Fruit fly (Drosophila melanogaster): ENCODE results near the gene wgn.

Gene wgn

DNA sequence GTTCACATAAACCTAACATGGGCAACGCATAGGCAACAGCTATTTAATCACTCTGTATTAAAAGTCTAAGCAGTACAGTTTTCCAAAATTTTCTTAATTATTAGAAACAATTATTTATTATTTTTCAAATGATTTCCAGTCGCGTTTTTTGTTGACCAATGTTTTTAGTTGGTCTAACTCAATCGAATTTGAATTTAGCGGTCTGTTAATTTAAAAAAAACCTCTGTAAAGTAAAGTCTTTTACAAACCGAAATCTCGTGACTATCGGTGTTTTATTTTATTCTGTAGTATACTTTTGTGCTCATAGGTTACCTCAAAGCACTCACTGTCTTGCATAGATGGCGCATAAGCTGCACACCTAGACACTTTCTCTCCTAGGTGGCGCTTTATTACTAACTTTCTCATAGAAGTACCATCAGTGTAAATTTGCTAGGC is 427 bp upstream of the wgn start (continued):
- TF ChIP-seq Dip3 (GFP tag; optimal IDR thresholded peaks at IDR 0.05) (peak; percentile 20), stc (GFP tag; IDR thresholded peaks at IDR 0.05) (no peak), CoRest (tag; optimal IDR thresholded peaks at IDR 0.05) (peak; percentile 22), Trl (optimal IDR thresholded peaks at IDR 0.05) (no peak), Trl (GFP tag; optimal IDR thresholded peaks at IDR 0.05) (peak; percentile 48), Nf-YA (GFP tag; IDR thresholded peaks at IDR 0.05) (no peak)

DNA sequence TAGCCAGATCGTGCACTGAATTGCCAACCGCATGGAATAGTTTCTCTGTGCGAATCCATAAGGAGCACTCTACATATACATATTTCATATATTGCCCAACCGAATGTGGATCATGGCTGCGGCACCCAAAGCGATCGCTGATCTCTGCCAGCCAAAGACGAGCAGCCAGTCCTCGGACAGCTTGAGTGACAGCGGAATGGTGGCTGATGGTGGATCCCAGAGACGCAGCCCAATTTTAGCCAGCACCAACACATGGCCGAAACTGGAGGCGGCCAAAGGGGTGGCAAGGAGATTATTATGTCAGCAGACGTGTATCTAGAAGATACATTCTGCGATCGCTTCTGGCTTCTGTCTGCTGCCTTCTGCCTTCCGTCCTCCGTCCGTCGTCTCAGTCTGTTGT is 3.7 kb downstream of the wgn start:
- TF ChIP-seq CG12769 (tag; optimal IDR thresholded peaks at IDR 0.05) (peak; percentile 63), Pdp1 (GFP tag; optimal IDR thresholded peaks at IDR 0.05) (peak in 1 of 2 experiments; percentile 58), Mad (GFP tag; optimal IDR thresholded peaks at IDR 0.05) (no peak)

DNA sequence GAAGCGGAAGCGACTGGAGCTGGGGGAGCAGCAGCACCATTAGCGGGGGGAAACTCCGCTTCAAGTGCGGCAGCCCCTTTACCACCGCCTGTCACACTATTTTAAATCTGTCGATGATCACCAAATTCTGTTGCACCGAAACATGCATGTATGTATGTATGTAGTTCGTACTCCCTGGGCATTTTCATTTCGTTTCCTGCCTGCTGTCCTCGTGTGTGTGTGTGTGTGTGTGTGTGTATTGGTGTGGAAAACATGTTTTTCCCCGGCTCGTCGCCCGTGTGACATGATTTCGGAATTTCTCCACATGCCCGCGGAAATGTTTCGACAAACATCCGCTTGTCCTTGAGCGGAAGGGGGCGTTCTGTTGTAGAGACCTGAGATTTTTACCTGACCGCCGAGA is 7.7 kb downstream of the wgn start:
- TF ChIP-seq CG17802 (tag; optimal IDR thresholded peaks at IDR 0.05) (no peak), twi (tag; optimal IDR thresholded peaks at IDR 0.05) (peak; percentile 56), seq (GFP tag; IDR thresholded peaks at IDR 0.05) (no peak), CG11398 (GFP tag; optimal IDR thresholded peaks at IDR 0.05) (no peak), kni (GFP tag; optimal IDR thresholded peaks at IDR 0.05) (peak; percentile 55), CG30431 (GFP tag; optimal IDR thresholded peaks at IDR 0.05) (no peak), tup (GFP tag; optimal IDR thresholded peaks at IDR 0.05) (no peak), CG16815 (GFP tag; optimal IDR thresholded peaks at IDR 0.05) (no peak), CG16779 (GFP tag; IDR thresholded peaks at IDR 0.05) (no peak), Dll (GFP tag; IDR thresholded peaks at IDR 0.05; ENCODE audit: partially characterized antibody) (no peak), CG12104 (GFP tag; optimal IDR thresholded peaks at IDR 0.05) (no peak), exex (tag; optimal IDR thresholded peaks at IDR 0.05) (no peak), CG2116 (GFP tag; optimal IDR thresholded peaks at IDR 0.05) (no peak), aop (GFP tag; IDR thresholded peaks at IDR 0.05) (0 out of 2 replicates have a peak, but pooled peaks have one; percentile 49), nau (GFP tag; optimal IDR thresholded peaks at IDR 0.05) (peak; percentile 21), cg (GFP tag; optimal IDR thresholded peaks at IDR 0.05) (peak; percentile 66), zen (tag; optimal IDR thresholded peaks at IDR 0.05) (no peak), fu2 (GFP tag; optimal IDR thresholded peaks at IDR 0.05) (no peak), bab2 (GFP tag; optimal IDR thresholded peaks at IDR 0.05) (no peak)

DNA sequence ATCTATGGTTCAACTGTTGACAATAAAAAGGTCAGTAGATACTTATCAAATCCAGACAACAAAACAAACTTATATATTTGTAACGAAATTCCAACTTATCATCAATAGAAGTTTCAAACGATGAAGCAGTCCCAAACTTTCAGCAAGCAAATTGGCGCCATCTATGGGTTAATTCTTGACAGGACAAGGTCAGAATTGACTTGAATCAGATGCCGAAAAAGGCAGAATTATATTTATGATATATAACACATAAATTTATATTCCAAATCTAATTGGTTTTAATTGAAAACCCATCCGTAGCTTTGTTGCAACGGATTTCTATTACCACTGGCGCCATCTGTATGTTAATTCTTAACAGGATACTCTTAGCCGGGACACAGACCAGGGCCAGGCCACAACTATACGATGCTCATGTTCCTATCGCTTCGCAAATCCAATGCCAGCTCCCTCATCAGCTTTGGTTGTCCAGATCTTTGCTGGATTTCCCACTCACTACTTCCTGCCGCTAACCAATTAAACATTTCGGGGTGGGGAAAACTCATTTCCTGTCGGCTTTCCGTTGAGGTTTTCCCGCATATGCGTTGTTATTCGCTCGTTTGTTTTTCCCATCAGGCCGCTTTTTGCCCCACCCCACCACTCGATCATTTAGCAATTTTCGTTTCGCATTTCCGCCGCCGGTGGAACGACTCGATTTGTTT is 12.9 kb downstream of the wgn start:
- TF ChIP-seq ci (GFP tag; IDR thresholded peaks at IDR 0.05) (0 out of 3 replicates have a peak, but pooled peaks have one; percentile 42), phol (tag; optimal IDR thresholded peaks at IDR 0.05) (peak; percentile 5), CTCF (GFP tag; optimal IDR thresholded peaks at IDR 0.05) (peak; percentile 93), Ets65A (GFP tag) (peak; percentile 68), seq (GFP tag; IDR thresholded peaks at IDR 0.05) (no peak), CG13123 (GFP tag; optimal IDR thresholded peaks at IDR 0.05) (no peak), Ravus (GFP tag; IDR thresholded peaks at IDR 0.05) (no peak), CG10267 (tag; optimal IDR thresholded peaks at IDR 0.05) (peak; percentile 21), trem (tag; optimal IDR thresholded peaks at IDR 0.05) (peak; percentile 13), ems (GFP tag; optimal IDR thresholded peaks at IDR 0.05) (no peak), insv (GFP tag; optimal IDR thresholded peaks at IDR 0.05) (peak in 1 of 2 experiments; percentile 74), gfzf (GFP tag; optimal IDR thresholded peaks at IDR 0.05) (peak; percentile 24), CG15696 (tag; optimal IDR thresholded peaks at IDR 0.05) (peak; percentile 23), hkb (optimal IDR thresholded peaks at IDR 0.05) (peak; percentile 65), hkb (GFP tag; IDR thresholded peaks at IDR 0.05) (no peak), CG14710 (tag; optimal IDR thresholded peaks at IDR 0.05) (peak; percentile 18), pita (GFP tag; optimal IDR thresholded peaks at IDR 0.05) (peak; percentile 63), Ets97D (GFP tag; optimal IDR thresholded peaks at IDR 0.05) (peak; percentile 72), CG10979 (tag; optimal IDR thresholded peaks at IDR 0.05) (peak; percentile 45), nmo (GFP tag; optimal IDR thresholded peaks at IDR 0.05) (peak; percentile 33), Med (GFP tag) (peak; percentile 63)
